Worm (Caenorhabditis elegans) whole organism, young adult: ENCODE data around the gene ugt-40.

Experiments used
- F39B2.1 ChIP-seq: fragments of 200-800 bp; sonication (Bioruptor generic); IDR thresholded peaks from 2 replicates; pipeline ENCODE4 v1.3.6; 2022; ENCODE audit warnings: missing genetic modification reagents, missing genetic modification characterization, missing compliant biosample characterization
- Y53G8AR.9 ChIP-seq: fragments of 200-800 bp; sonication (Bioruptor generic); conservative IDR thresholded peaks from 2 replicates; pipeline ENCODE4 v1.3.6; 2022; ENCODE audit warnings: missing genetic modification reagents, missing genetic modification characterization, missing compliant biosample characterization
- athp-1 ChIP-seq: sonication (generic microtip); optimal IDR thresholded peaks from 2 replicates; lab custom pipeline; 2017; ENCODE audit warnings: mild to moderate bottlenecking, missing genetic modification characterization, missing compliant biosample characterization
- attf-6 ChIP-seq: fragments of 200-800 bp; sonication (Bioruptor generic); IDR thresholded peaks from 2 replicates; pipeline ENCODE4 v1.3.6; 2022; ENCODE audit warnings: missing genetic modification reagents, missing genetic modification characterization, missing compliant biosample characterization
- cebp-1 ChIP-seq, 2 experiments: fragments of 200-800 bp in 1 of 2; sonication (Bioruptor generic) in 1 of 2; sonication (generic microtip) in 1 of 2; IDR thresholded peaks in 1 of 2; optimal IDR thresholded peaks in 1 of 2; 2 replicates each; pipeline versions ENCODE4 v1.3.6 to Lab custom; 2017 to 2022; ENCODE audit warnings: missing compliant biosample characterization in 2 of 2, missing genetic modification characterization in 2 of 2, mild to moderate bottlenecking in 1 of 2, missing genetic modification reagents in 1 of 2, moderate library complexity in 1 of 2
- him-1 ChIP-seq: sonication (generic microtip); optimal IDR thresholded peaks from 2 replicates; lab custom pipeline; 2016; ENCODE audit warnings: missing genotype, missing genetic modification reagents, missing genetic modification characterization, missing compliant biosample characterization
- pha-4 ChIP-seq: fragments of 150-350 bp; sonication (generic microtip); optimal IDR thresholded peaks from 2 replicates; lab custom pipeline; 2014; ENCODE audit warnings: missing biosample characterization, missing genetic modification reagents, missing genetic modification characterization
- unc-62 ChIP-seq: fragments of 150-350 bp; optimal IDR thresholded peaks from 2 replicates; lab custom pipeline; 2014; ENCODE audit warnings: missing biosample characterization, missing genetic modification reagents, missing genetic modification characterization
- ztf-25 ChIP-seq: fragments of 200-800 bp; sonication (Bioruptor generic); IDR thresholded peaks from 2 replicates; pipeline ENCODE4 v1.3.6; 2022; ENCODE audit warnings: missing genetic modification reagents, missing genetic modification characterization, missing compliant biosample characterization

DNA sequence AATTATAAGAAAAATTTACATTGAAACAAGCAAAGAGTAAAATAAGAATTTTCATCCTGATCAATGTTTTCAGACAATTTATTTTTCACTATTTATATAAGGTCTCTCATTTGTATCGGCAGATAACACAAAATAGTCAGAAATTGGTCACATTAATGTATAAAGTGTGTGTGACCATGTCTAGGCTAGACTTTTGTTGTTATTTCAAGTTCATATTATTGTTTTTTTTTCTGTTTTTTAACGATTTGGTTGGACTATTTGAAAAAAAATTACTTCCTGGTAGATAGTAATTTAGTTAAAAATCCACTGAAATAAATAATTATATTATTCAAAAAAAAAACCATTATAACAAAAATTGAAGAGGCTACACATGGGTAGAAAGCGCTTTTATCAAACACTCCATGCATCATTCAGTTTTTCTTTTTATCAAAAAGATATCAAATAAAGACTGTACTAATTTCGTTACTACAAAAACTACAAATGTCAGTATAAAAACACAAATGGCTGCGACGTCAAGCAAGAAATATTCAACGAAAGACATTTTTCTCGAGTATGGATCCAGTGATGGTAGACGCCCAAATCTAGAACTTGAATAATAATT, 3.6 kb upstream of the ugt-40 start, which contains the start of gene ugt-37:
- TF ChIP-seq attf-6 (GFP tag; lab: Robert Waterston, UW), result no peak
- TF ChIP-seq athp-1, result no peak
- TF ChIP-seq unc-62, result no peak
- TF ChIP-seq Y53G8AR.9, result no peak
- TF ChIP-seq pha-4 (tag; lab: Kevin White, UChicago), result no peak
- no peak for TF ChIP-seq F39B2.1 (GFP tag; lab: Robert Waterston, UW)
- no peak for TF ChIP-seq ztf-25 (GFP tag; lab: Robert Waterston, UW)
- TF ChIP-seq him-1, result no peak
- no peak for TF ChIP-seq cebp-1 (GFP tag; IDR thresholded peaks at IDR 0.05; lab: Robert Waterston, UW)
- no peak for TF ChIP-seq cebp-1 (tag; optimal IDR thresholded peaks at IDR 0.05; lab: Kevin White, UChicago)
